Fruit fly (Drosophila melanogaster) whole organism, embryonic: ENCODE results near the gene CG45218.

Source experiments
- Aef1 ChIP-seq: fragments of 200-800 bp; sonication (Bioruptor generic); IDR thresholded peaks from 3 replicates; pipeline ENCODE4 v1.3.6; 2022; ENCODE audit warnings: missing biosample characterization, missing genetic modification characterization
- Bgb ChIP-seq: fragments of 200-800 bp; sonication (Bioruptor generic); IDR thresholded peaks from 2 replicates; pipeline ENCODE4 v1.3.6; 2022; ENCODE audit warnings: missing biosample characterization, missing genetic modification characterization; ENCODE audit not compliant: partially characterized antibody
- CG10147 ChIP-seq: fragments of 200-800 bp; sonication (Bioruptor generic); optimal IDR thresholded peaks from 2 replicates; lab custom pipeline; 2019; ENCODE audit warnings: missing biosample characterization, mild to moderate bottlenecking, missing genetic modification characterization, moderate library complexity
- CG10959 ChIP-seq: fragments of 200-800 bp; sonication (Bioruptor generic); IDR thresholded peaks from 2 replicates; pipeline ENCODE4 v1.3.6; 2022; ENCODE audit warnings: missing biosample characterization, missing genetic modification characterization
- CG11247 ChIP-seq: fragments of 200-800 bp; sonication (Bioruptor generic); IDR thresholded peaks from 2 replicates; pipeline ENCODE4 v1.3.6; 2022; ENCODE audit warnings: missing biosample characterization, missing genetic modification characterization
- CG11560 ChIP-seq: fragments of 200-800 bp; sonication (Bioruptor generic); IDR thresholded peaks from 3 replicates; pipeline ENCODE4 v1.3.6; 2022; ENCODE audit warnings: missing biosample characterization, missing genetic modification characterization
- CG12155 ChIP-seq: fragments of 200-800 bp; sonication (Bioruptor generic); optimal IDR thresholded peaks from 3 replicates; lab custom pipeline; 2016; ENCODE audit warnings: missing biosample characterization, missing genetic modification characterization
- CG12744 ChIP-seq: fragments of 200-800 bp; sonication (Bioruptor generic); optimal IDR thresholded peaks from 2 replicates; lab custom pipeline; 2016; ENCODE audit warnings: missing biosample characterization, missing genetic modification characterization
- CG13296 ChIP-seq: fragments of 200-800 bp; sonication (Bioruptor generic); optimal IDR thresholded peaks from 3 replicates; lab custom pipeline; 2018; ENCODE audit warnings: missing biosample characterization, mild to moderate bottlenecking, missing genetic modification characterization
- CG13424 ChIP-seq: fragments of 200-800 bp; sonication (Bioruptor generic); optimal IDR thresholded peaks from 2 replicates; lab custom pipeline; 2019; ENCODE audit warnings: missing biosample characterization, mild to moderate bottlenecking, missing genetic modification characterization, moderate library complexity
- CG14710 ChIP-seq: fragments of 200-800 bp; sonication (Bioruptor generic); optimal IDR thresholded peaks from 3 replicates; lab custom pipeline; 2019; ENCODE audit warnings: missing biosample characterization, mild to moderate bottlenecking, missing genetic modification characterization, moderate library complexity
- CG17385 ChIP-seq: fragments of 200-800 bp; sonication (Bioruptor generic); optimal IDR thresholded peaks from 3 replicates; lab custom pipeline; 2018; ENCODE audit warnings: missing biosample characterization, mild to moderate bottlenecking, missing genetic modification characterization
- CG1792 ChIP-seq: fragments of 200-800 bp; sonication (Bioruptor generic); optimal IDR thresholded peaks from 2 replicates; lab custom pipeline; 2016; ENCODE audit warnings: missing biosample characterization, missing genetic modification characterization
- CG18476 ChIP-seq: fragments of 200-800 bp; sonication (Bioruptor generic); optimal IDR thresholded peaks from 2 replicates; lab custom pipeline; 2016; ENCODE audit warnings: missing biosample characterization, mild to moderate bottlenecking, missing genetic modification characterization
- CG18599 ChIP-seq: fragments of 200-800 bp; sonication (Bioruptor generic); optimal IDR thresholded peaks from 3 replicates; lab custom pipeline; 2017; ENCODE audit warnings: missing biosample characterization, missing genetic modification characterization, mild to moderate bottlenecking, moderate library complexity, missing genetic modification reagents
- CG2199 ChIP-seq: fragments of 200-800 bp; sonication (Bioruptor generic); IDR thresholded peaks from 3 replicates; pipeline ENCODE4 v1.3.6; 2022; ENCODE audit warnings: missing biosample characterization, missing genetic modification characterization
- CG2889 ChIP-seq: fragments of 200-800 bp; sonication (Bioruptor generic); IDR thresholded peaks from 3 replicates; pipeline ENCODE4 v1.3.6; 2022; ENCODE audit warnings: missing biosample characterization, missing genetic modification characterization
- CG31388 ChIP-seq: fragments of 200-800 bp; sonication (Bioruptor generic); optimal IDR thresholded peaks from 2 replicates; lab custom pipeline; 2016; ENCODE audit warnings: missing biosample characterization, missing genetic modification characterization
- CG3838 ChIP-seq: fragments of 200-800 bp; sonication (Bioruptor generic); optimal IDR thresholded peaks from 3 replicates; lab custom pipeline; 2016; ENCODE audit warnings: missing biosample characterization, missing genetic modification characterization
- CG42726 ChIP-seq: fragments of 200-800 bp; sonication (Bioruptor generic); IDR thresholded peaks from 2 replicates; pipeline ENCODE4 v1.3.6; 2022; ENCODE audit warnings: missing biosample characterization, missing genetic modification characterization; ENCODE audit not compliant: partially characterized antibody
- CG43689 ChIP-seq: fragments of 200-800 bp; sonication (Bioruptor generic); IDR thresholded peaks from 2 replicates; pipeline ENCODE4 v1.3.6; 2022; ENCODE audit warnings: missing biosample characterization, missing genetic modification characterization
- CG4404 ChIP-seq: fragments of 200-800 bp; sonication (Bioruptor generic); IDR thresholded peaks from 2 replicates; pipeline ENCODE4 v1.3.6; 2022; ENCODE audit warnings: missing biosample characterization, missing genetic modification characterization
- CG6813 ChIP-seq: fragments of 200-800 bp; sonication (Bioruptor generic); optimal IDR thresholded peaks from 2 replicates; lab custom pipeline; 2017; ENCODE audit warnings: missing biosample characterization, missing genetic modification characterization, mild to moderate bottlenecking, moderate library complexity, missing genetic modification reagents
- CG7372 ChIP-seq: fragments of 200-800 bp; sonication (Bioruptor generic); IDR thresholded peaks from 2 replicates; pipeline ENCODE4 v1.3.6; 2022; ENCODE audit warnings: missing biosample characterization, missing genetic modification characterization
- CG9727 ChIP-seq: fragments of 200-800 bp; sonication (Bioruptor generic); optimal IDR thresholded peaks from 3 replicates; lab custom pipeline; 2017; ENCODE audit warnings: missing biosample characterization, mild to moderate bottlenecking, missing genetic modification characterization
- CrebB ChIP-seq: fragments of 200-800 bp; sonication (Bioruptor generic); optimal IDR thresholded peaks from 3 replicates; lab custom pipeline; 2018; ENCODE audit warnings: missing biosample characterization, mild to moderate bottlenecking, missing genetic modification characterization
- Doc2 ChIP-seq: fragments of 200-800 bp; sonication (Bioruptor generic); IDR thresholded peaks from 2 replicates; pipeline ENCODE4 v1.3.6; 2022; ENCODE audit warnings: missing biosample characterization, missing genetic modification characterization
- HmgD ChIP-seq: fragments of 200-800 bp; sonication (Bioruptor generic); optimal IDR thresholded peaks from 3 replicates; lab custom pipeline; 2016; ENCODE audit warnings: missing biosample characterization, missing genetic modification characterization
- Hr78 ChIP-seq, 2 experiments: fragments of 200-800 bp in 1 of 2; fragments of >200 bp in 1 of 2; sonication (Bioruptor generic) in 1 of 2; optimal IDR thresholded peaks; 2 replicates each; lab custom pipeline; 2017 to 2019; ENCODE audit warnings: missing biosample characterization in 2 of 2, missing genetic modification characterization in 2 of 2, mild to moderate bottlenecking in 1 of 2, moderate library complexity in 1 of 2
- Lpt ChIP-seq: fragments of >200 bp; optimal IDR thresholded peaks from 2 replicates; lab custom pipeline; 2018; ENCODE audit warnings: missing biosample characterization, missing genetic modification characterization
- Optix ChIP-seq: fragments of 200-800 bp; sonication (Bioruptor generic); IDR thresholded peaks from 3 replicates; pipeline ENCODE4 v1.3.6; 2022; ENCODE audit warnings: missing biosample characterization, missing genetic modification characterization
- Ptx1 ChIP-seq: fragments of 200-800 bp; sonication (Bioruptor generic); IDR thresholded peaks from 2 replicates; pipeline ENCODE4 v1.3.6; 2022; ENCODE audit warnings: missing biosample characterization, missing genetic modification characterization
- Ssrp ChIP-seq: fragments of 200-800 bp; sonication (Bioruptor generic); optimal IDR thresholded peaks from 2 replicates; lab custom pipeline; 2018; ENCODE audit warnings: missing biosample characterization, mild to moderate bottlenecking, missing genetic modification characterization, moderate library complexity
- abd-A ChIP-seq: fragments of 200-800 bp; sonication (Bioruptor generic); optimal IDR thresholded peaks from 3 replicates; lab custom pipeline; 2019; ENCODE audit warnings: missing biosample characterization, mild to moderate bottlenecking, missing genetic modification characterization, moderate library complexity
- cg ChIP-seq: fragments of 200-800 bp; sonication (Bioruptor generic); optimal IDR thresholded peaks from 3 replicates; lab custom pipeline; 2019; ENCODE audit warnings: missing biosample characterization, mild to moderate bottlenecking, missing genetic modification characterization, moderate library complexity
- chm ChIP-seq: fragments of 200-800 bp; sonication (Bioruptor generic); IDR thresholded peaks from 2 replicates; pipeline ENCODE4 v1.3.6; 2022; ENCODE audit warnings: missing biosample characterization, missing genetic modification characterization
- dati ChIP-seq: fragments of 200-800 bp; sonication (Bioruptor generic); IDR thresholded peaks from 2 replicates; pipeline ENCODE4 v1.3.6; 2022; ENCODE audit warnings: missing biosample characterization, missing genetic modification characterization
- fd3F ChIP-seq: fragments of 200-800 bp; sonication (Bioruptor generic); optimal IDR thresholded peaks from 2 replicates; lab custom pipeline; 2018; ENCODE audit warnings: missing biosample characterization, mild to moderate bottlenecking, missing genetic modification characterization, moderate library complexity
- ftz-f1 ChIP-seq: fragments of 200-800 bp; sonication (Bioruptor generic); optimal IDR thresholded peaks from 2 replicates; lab custom pipeline; 2016; ENCODE audit warnings: missing biosample characterization, missing genetic modification characterization
- fu2 ChIP-seq: fragments of 200-800 bp; sonication (Bioruptor generic); optimal IDR thresholded peaks from 2 replicates; lab custom pipeline; 2016; ENCODE audit warnings: missing biosample characterization, missing genetic modification characterization
- jigr1 ChIP-seq: fragments of 200-800 bp; sonication (Bioruptor generic); IDR thresholded peaks from 3 replicates; pipeline ENCODE4 v1.3.6; 2022; ENCODE audit warnings: missing biosample characterization, missing genetic modification characterization
- kay ChIP-seq: fragments of 200-800 bp; sonication (Bioruptor generic); optimal IDR thresholded peaks from 2 replicates; lab custom pipeline; 2016; ENCODE audit warnings: missing biosample characterization, missing genetic modification characterization
- nerfin-1 ChIP-seq: fragments of 200-800 bp; sonication (Bioruptor generic); optimal IDR thresholded peaks from 3 replicates; lab custom pipeline; 2019; ENCODE audit warnings: missing biosample characterization, mild to moderate bottlenecking, missing genetic modification characterization, moderate library complexity
- onecut ChIP-seq: fragments of 200-800 bp; sonication (Bioruptor generic); IDR thresholded peaks from 2 replicates; pipeline ENCODE4 v1.3.6; 2022; ENCODE audit warnings: missing biosample characterization, missing genetic modification characterization
- rib ChIP-seq: fragments of 200-800 bp; sonication (Bioruptor generic); IDR thresholded peaks from 2 replicates; pipeline ENCODE4 v1.3.6; 2022; ENCODE audit warnings: missing biosample characterization, missing genetic modification characterization
- sens-2 ChIP-seq: fragments of 200-800 bp; sonication (Bioruptor generic); IDR thresholded peaks from 2 replicates; pipeline ENCODE4 v1.3.6; 2022; ENCODE audit warnings: missing biosample characterization, missing genetic modification characterization
- sr ChIP-seq: fragments of 200-800 bp; sonication (Bioruptor generic); IDR thresholded peaks from 3 replicates; pipeline ENCODE4 v1.3.6; 2022; ENCODE audit warnings: missing biosample characterization, missing genetic modification characterization
- ssp ChIP-seq: fragments of 200-800 bp; sonication (Bioruptor generic); IDR thresholded peaks from 2 replicates; pipeline ENCODE4 v1.3.6; 2022; ENCODE audit warnings: missing biosample characterization, missing genetic modification characterization
- yki ChIP-seq: fragments of >200 bp; optimal IDR thresholded peaks from 3 replicates; lab custom pipeline; 2018

CG45218 gene

DNA sequence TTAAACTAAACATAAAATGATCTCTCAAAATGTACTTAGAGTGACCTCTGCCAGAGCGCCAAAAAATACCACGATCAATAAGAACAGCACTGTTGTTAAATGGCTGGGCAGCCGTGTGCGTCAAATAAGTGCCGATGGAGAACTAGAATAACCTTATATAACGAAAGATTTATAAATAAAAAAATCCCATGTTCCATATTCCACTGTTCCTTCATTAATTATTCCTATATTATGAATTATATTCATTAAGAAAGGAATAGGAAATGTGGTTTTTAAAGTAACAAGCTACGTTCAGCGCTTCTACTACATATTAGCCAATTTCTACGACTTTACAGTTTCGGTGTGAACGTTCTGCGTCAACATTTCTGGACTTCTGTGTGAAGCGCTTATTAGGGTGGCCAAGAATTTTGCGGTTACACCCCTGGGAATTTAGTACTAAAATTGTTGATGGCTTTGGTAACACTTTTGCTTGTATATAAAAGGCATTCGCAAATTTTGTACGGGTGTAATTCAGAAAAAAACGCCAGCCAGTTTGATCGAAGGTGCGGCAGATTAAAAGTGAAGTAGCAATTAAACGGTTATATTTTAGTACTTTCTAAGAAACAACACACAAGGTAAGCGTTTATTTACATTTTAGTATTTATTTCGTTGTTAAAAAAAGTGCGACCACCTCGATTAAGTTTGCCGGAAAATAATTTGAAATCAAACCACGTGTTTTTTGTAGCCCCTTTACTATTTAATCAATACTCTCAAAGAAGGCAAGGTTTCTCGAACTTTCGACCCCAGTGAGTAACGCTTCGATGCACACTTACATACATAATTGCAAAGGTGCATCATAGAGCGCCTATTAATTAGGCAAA lies 48.2 kb downstream of the CG45218 start, which contains the start of the genes tefu and Hsc70-4 (continued):
- TF ChIP-seq CG2889 (GFP tag; lab: Robert Waterston, UW), result peak; percentile 63; the same call in 1 of the 3 replicates
- TF ChIP-seq CG12155 (GFP tag; lab: Kevin White, UChicago), result peak; percentile 72
- TF ChIP-seq HmgD (GFP tag; lab: Kevin White, UChicago), result peak; percentile 34
- peak; percentile 33 for TF ChIP-seq CG18476 (GFP tag; lab: Kevin White, UChicago)
- peak; percentile 13 for TF ChIP-seq CG12744
- peak; percentile 9 for TF ChIP-seq CG3838 (GFP tag; lab: Kevin White, UChicago)
- TF ChIP-seq CG1792 (GFP tag; lab: Kevin White, UChicago), result peak; percentile 55
- TF ChIP-seq CG18599, result peak; percentile 41
- peak; percentile 74 for TF ChIP-seq CG4404 (GFP tag; lab: Robert Waterston, UW)
- peak; percentile 33 for TF ChIP-seq fd3F (GFP tag; lab: Kevin White, UChicago)
- peak; percentile 28; the same call in 1 of the 2 replicates for TF ChIP-seq Bgb
- peak; percentile 27; the same call in 1 of the 3 replicates for TF ChIP-seq CG11560 (tag; lab: Robert Waterston, UW)
- no peak for TF ChIP-seq cg (GFP tag; lab: Kevin White, UChicago)
- peak; percentile 64; the same call in 2 of the 3 replicates for TF ChIP-seq CG2199
- peak; percentile 84 for TF ChIP-seq Ptx1 (GFP tag; lab: Robert Waterston, UW)
- TF ChIP-seq Hr78 (GFP tag; optimal IDR thresholded peaks at IDR 0.05; lab: Kevin White, UChicago), result peak in 1 of 2 experiments; percentile 77
- TF ChIP-seq CG6813 (GFP tag; lab: Kevin White, UChicago), result no peak
- peak; percentile 69; the same call in 2 of the 3 replicates for TF ChIP-seq jigr1 (GFP tag; lab: Robert Waterston, UW)
- no peak for TF ChIP-seq abd-A (tag; lab: Kevin White, UChicago)
- TF ChIP-seq CG42726, result peak; percentile 68
- peak; percentile 73 for TF ChIP-seq Ssrp (tag; lab: Kevin White, UChicago)
- peak; percentile 18 for TF ChIP-seq kay
- TF ChIP-seq sr (GFP tag; lab: Robert Waterston, UW), result no peak; the same call in 2 of the 3 replicates
- no peak for TF ChIP-seq CG31388 (GFP tag; lab: Kevin White, UChicago)
- TF ChIP-seq CG9727 (GFP tag; lab: Kevin White, UChicago), result peak; percentile 74
- peak; percentile 48 for TF ChIP-seq fu2 (GFP tag; lab: Kevin White, UChicago)
- peak; percentile 85 for TF ChIP-seq onecut
- no peak for TF ChIP-seq dati (GFP tag; lab: Robert Waterston, UW)
- TF ChIP-seq Aef1 (GFP tag; lab: Robert Waterston, UW), result peak; percentile 86
- TF ChIP-seq rib (GFP tag; lab: Robert Waterston, UW), result peak; percentile 81; the same call in 1 of the 2 replicates
- peak; percentile 61 for TF ChIP-seq CG17385 (GFP tag; lab: Kevin White, UChicago)
- peak; percentile 99 for TF ChIP-seq ssp
- TF ChIP-seq CG10147 (GFP tag; lab: Kevin White, UChicago), result no peak
- TF ChIP-seq nerfin-1 (tag; lab: Kevin White, UChicago), result peak; percentile 58
- TF ChIP-seq CG43689 (GFP tag; lab: Robert Waterston, UW), result no peak
- TF ChIP-seq Lpt (GFP tag; lab: Kevin White, UChicago), result no peak
- TF ChIP-seq CG10959 (GFP tag; lab: Robert Waterston, UW), result peak; percentile 30; the same call in 1 of the 2 replicates
- no peak for TF ChIP-seq sens-2 (GFP tag; lab: Robert Waterston, UW)
- TF ChIP-seq ftz-f1 (GFP tag; lab: Kevin White, UChicago), result no peak
- TF ChIP-seq CG7372 (GFP tag; lab: Robert Waterston, UW), result peak; percentile 73
- TF ChIP-seq Optix (GFP tag; lab: Robert Waterston, UW), result peak; percentile 60; the same call in 2 of the 3 replicates
- no peak for TF ChIP-seq chm (GFP tag; lab: Robert Waterston, UW)
- peak; percentile 58 for TF ChIP-seq CG13296 (GFP tag; lab: Kevin White, UChicago)
- peak; percentile 23 for TF ChIP-seq CrebB (tag; lab: Kevin White, UChicago)
- peak; percentile 92 for TF ChIP-seq CG14710 (tag; lab: Kevin White, UChicago)
- peak; percentile 48; the same call in 1 of the 2 replicates for TF ChIP-seq CG11247 (GFP tag; lab: Robert Waterston, UW)
- no peak for TF ChIP-seq Doc2 (GFP tag; lab: Robert Waterston, UW)
- no peak for TF ChIP-seq yki (lab: Kevin White, UChicago)
- peak; percentile 73 for TF ChIP-seq CG13424 (tag; lab: Kevin White, UChicago)
